Worm (Caenorhabditis elegans) whole organism, young adult: ENCODE data around the gene cyp-25A2.

ENCODE experiments used
- F49E8.2 ChIP-seq: sonication (generic microtip); optimal IDR thresholded peaks from 3 replicates; lab custom pipeline; 2017; ENCODE audit warnings: missing genetic modification characterization, mild to moderate bottlenecking, missing compliant biosample characterization, antibody characterized with exemption, moderate library complexity; ENCODE audit not compliant: insufficient read depth
- hlh-26 ChIP-seq: fragments of 200-800 bp; sonication (Bioruptor generic); conservative IDR thresholded peaks from 2 replicates; pipeline ENCODE4 v1.3.6; 2022; ENCODE audit warnings: missing genetic modification reagents, missing genetic modification characterization, missing compliant biosample characterization
- nfyb-1 ChIP-seq: fragments of 200-800 bp; sonication (Bioruptor generic); IDR thresholded peaks from 2 replicates; pipeline ENCODE4 v1.3.6; 2022; ENCODE audit warnings: missing genetic modification reagents, missing genetic modification characterization, missing compliant biosample characterization
- pha-4 ChIP-seq: fragments of 150-350 bp; sonication (generic microtip); optimal IDR thresholded peaks from 2 replicates; lab custom pipeline; 2014; ENCODE audit warnings: missing biosample characterization, missing genetic modification reagents, missing genetic modification characterization
- sea-2 ChIP-seq: fragments of 200-800 bp; sonication (Bioruptor generic); IDR thresholded peaks from 2 replicates; pipeline ENCODE4 v1.3.6; 2022; ENCODE audit warnings: missing genetic modification characterization, missing compliant biosample characterization
- somi-1 ChIP-seq: fragments of 200-800 bp; sonication (Bioruptor generic); optimal IDR thresholded peaks from 2 replicates; lab custom pipeline; 2018; ENCODE audit warnings: mild to moderate bottlenecking, missing genetic modification characterization, missing compliant biosample characterization
- tbx-9 ChIP-seq: sonication (generic microtip); optimal IDR thresholded peaks from 2 replicates; lab custom pipeline; 2016; ENCODE audit warnings: borderline replicate concordance, missing genetic modification characterization, inconsistent platforms, missing compliant biosample characterization
- xnd-1 ChIP-seq: sonication (generic microtip); optimal IDR thresholded peaks from 2 replicates; lab custom pipeline; 2016; ENCODE audit warnings: missing genotype, missing genetic modification reagents, missing genetic modification characterization, missing compliant biosample characterization
- ztf-26 ChIP-seq: sonication (generic microtip); optimal IDR thresholded peaks from 2 replicates; lab custom pipeline; 2017; ENCODE audit warnings: missing genetic modification characterization, missing compliant biosample characterization

DNA sequence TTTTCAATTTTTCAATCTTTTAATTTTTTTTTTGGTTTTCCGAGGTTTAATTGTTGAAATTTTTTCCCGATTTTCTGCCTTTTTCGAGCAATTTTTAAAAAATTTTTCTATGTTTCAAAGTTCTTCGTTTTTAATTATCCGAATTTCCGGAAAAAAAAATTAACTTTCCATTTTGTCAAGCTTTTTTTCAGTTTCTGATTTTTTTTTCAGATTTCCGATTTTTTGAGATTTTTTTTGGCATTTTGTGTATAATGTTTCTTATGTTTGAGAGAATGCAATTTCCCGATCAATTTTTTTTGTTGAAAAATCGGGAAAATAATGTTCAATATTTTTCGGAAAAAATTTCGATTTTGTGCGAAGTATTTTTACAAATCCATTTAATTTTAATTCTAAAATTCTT, 28.1 kb upstream of the cyp-25A2 start:
- TF ChIP-seq sea-2 (GFP tag; lab: Robert Waterston, UW) = no peak
- no peak for TF ChIP-seq somi-1
- TF ChIP-seq xnd-1 (tag; lab: Kevin White, UChicago) = no peak
- TF ChIP-seq F49E8.2 (tag; lab: Kevin White, UChicago) = no peak
- TF ChIP-seq tbx-9 (tag; lab: Kevin White, UChicago) = no peak
- TF ChIP-seq ztf-26 (tag; lab: Kevin White, UChicago) = no peak
- TF ChIP-seq pha-4 (tag; lab: Kevin White, UChicago) = no peak
- TF ChIP-seq hlh-26 (GFP tag; lab: Robert Waterston, UW) = no peak
- TF ChIP-seq nfyb-1 (GFP tag; lab: Robert Waterston, UW) = no peak
